Worm (Caenorhabditis elegans): ENCODE results near the gene C05D9.3.

DNA sequence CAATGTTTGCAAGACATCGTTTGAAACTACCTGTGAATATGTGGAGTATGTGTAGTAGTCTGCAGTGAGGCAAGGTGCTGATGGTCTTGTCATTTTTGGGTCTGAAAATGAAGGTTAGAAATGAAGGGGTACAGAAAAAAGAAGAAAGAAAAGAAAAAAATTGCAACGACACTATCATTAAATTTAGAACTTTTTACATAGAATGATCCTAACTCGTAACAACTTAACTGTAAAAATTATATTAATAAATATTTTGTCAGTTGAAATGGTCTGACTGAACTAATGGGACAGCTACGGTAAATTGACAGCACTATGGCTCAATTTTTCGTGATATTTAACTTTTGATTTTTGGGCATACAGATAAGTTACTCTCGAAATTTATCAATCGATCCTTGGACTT lies 7.6 kb downstream of the C05D9.3 start, which contains the start of gene C05D9.7:
- TF ChIP-seq alr-1 (tag; optimal IDR thresholded peaks at IDR 0.05; ENCODE audit: borderline replicate concordance), result no peak
- no peak for TF ChIP-seq nhr-77 (tag; optimal IDR thresholded peaks at IDR 0.05)
- no peak for TF ChIP-seq unc-130 (tag; optimal IDR thresholded peaks at IDR 0.05)
- TF ChIP-seq ces-1 (GFP tag; optimal IDR thresholded peaks at IDR 0.05), result no peak
- no peak for TF ChIP-seq zag-1 (tag; optimal IDR thresholded peaks at IDR 0.05)
- TF ChIP-seq aly-2 (tag; optimal IDR thresholded peaks at IDR 0.05), result no peak
- no peak for TF ChIP-seq nhr-76 (tag; optimal IDR thresholded peaks at IDR 0.05)
- TF ChIP-seq grh-1 (GFP tag; IDR thresholded peaks at IDR 0.05), result no peak
- no peak for TF ChIP-seq nhr-237 (tag; optimal IDR thresholded peaks at IDR 0.05)
- TF ChIP-seq fkh-4 (tag; optimal IDR thresholded peaks at IDR 0.05; ENCODE audit: borderline replicate concordance), result no peak
